Fruit fly (Drosophila melanogaster) whole organism, embryonic: Measurements from ENCODE around the gene Vps52.
A peak's percentile ranks its signal among the peaks of the same experiment; 100 is the strongest.

ENCODE experiments used
- Antp ChIP-seq: fragments of 200-800 bp; sonication (Bioruptor generic); optimal IDR thresholded peaks from 3 replicates; lab custom pipeline; 2016; ENCODE audit warnings: missing biosample characterization, missing genetic modification characterization
- Atf3 ChIP-seq: fragments of 200-800 bp; sonication (Bioruptor generic); optimal IDR thresholded peaks from 3 replicates; lab custom pipeline; 2016; ENCODE audit warnings: missing biosample characterization, missing genetic modification characterization
- B-H2 ChIP-seq: fragments of 200-800 bp; sonication (Bioruptor generic); optimal IDR thresholded peaks from 2 replicates; lab custom pipeline; 2018; ENCODE audit warnings: missing biosample characterization, mild to moderate bottlenecking, missing genetic modification characterization
- CG1024 ChIP-seq: fragments of 200-800 bp; sonication (Bioruptor generic); IDR thresholded peaks from 2 replicates; pipeline ENCODE4 v1.3.6; 2022; ENCODE audit warnings: missing biosample characterization, missing genetic modification characterization
- CG10959 ChIP-seq: fragments of 200-800 bp; sonication (Bioruptor generic); IDR thresholded peaks from 2 replicates; pipeline ENCODE4 v1.3.6; 2022; ENCODE audit warnings: missing biosample characterization, missing genetic modification characterization
- CG11093 ChIP-seq: fragments of 200-800 bp; sonication (Bioruptor generic); IDR thresholded peaks from 3 replicates; pipeline ENCODE4 v1.3.6; 2022; ENCODE audit warnings: missing biosample characterization, missing genetic modification characterization
- CG11695 ChIP-seq: fragments of 200-800 bp; sonication (Bioruptor generic); IDR thresholded peaks from 3 replicates; pipeline ENCODE4 v1.3.6; 2022; ENCODE audit warnings: missing biosample characterization, missing genetic modification characterization
- CG11723 ChIP-seq: fragments of 200-800 bp; sonication (Bioruptor generic); optimal IDR thresholded peaks from 2 replicates; lab custom pipeline; 2017; ENCODE audit warnings: missing biosample characterization, mild to moderate bottlenecking, missing genetic modification characterization
- CG12299 ChIP-seq: fragments of 200-800 bp; sonication (Bioruptor generic); optimal IDR thresholded peaks from 2 replicates; lab custom pipeline; 2018; ENCODE audit warnings: missing biosample characterization, mild to moderate bottlenecking, missing genetic modification characterization
- CG13287 ChIP-seq: fragments of 200-800 bp; sonication (Bioruptor generic); IDR thresholded peaks from 2 replicates; pipeline ENCODE4 v1.3.6; 2022; ENCODE audit warnings: missing biosample characterization, missing genetic modification characterization; ENCODE audit not compliant: partially characterized antibody
- CG13894 ChIP-seq: fragments of 200-800 bp; sonication (Bioruptor generic); optimal IDR thresholded peaks from 3 replicates; lab custom pipeline; 2018; ENCODE audit warnings: missing biosample characterization, mild to moderate bottlenecking, missing genetic modification characterization, moderate library complexity
- CG15514 ChIP-seq: fragments of 200-800 bp; sonication (Bioruptor generic); optimal IDR thresholded peaks from 3 replicates; lab custom pipeline; 2017; ENCODE audit warnings: missing biosample characterization, missing genetic modification characterization, mild to moderate bottlenecking, moderate library complexity, missing genetic modification reagents
- CG16813 ChIP-seq: fragments of 200-800 bp; sonication (Bioruptor generic); IDR thresholded peaks from 3 replicates; pipeline ENCODE4 v1.3.6; 2022; ENCODE audit warnings: missing biosample characterization, missing genetic modification characterization; ENCODE audit not compliant: partially characterized antibody
- CG2116 ChIP-seq: fragments of 200-800 bp; sonication (Bioruptor generic); optimal IDR thresholded peaks from 3 replicates; lab custom pipeline; 2018; ENCODE audit warnings: missing biosample characterization, mild to moderate bottlenecking, missing genetic modification characterization
- CG3163 ChIP-seq: fragments of 200-800 bp; sonication (Bioruptor generic); optimal IDR thresholded peaks from 3 replicates; lab custom pipeline; 2016; ENCODE audit warnings: missing biosample characterization, missing genetic modification characterization
- CG33557 ChIP-seq: fragments of 200-800 bp; sonication (Bioruptor generic); optimal IDR thresholded peaks from 2 replicates; lab custom pipeline; 2019; ENCODE audit warnings: missing biosample characterization, mild to moderate bottlenecking, missing genetic modification characterization, moderate library complexity
- CG6791 ChIP-seq: fragments of 200-800 bp; sonication (Bioruptor generic); IDR thresholded peaks from 3 replicates; pipeline ENCODE4 v1.3.6; 2022; ENCODE audit warnings: missing biosample characterization, missing genetic modification characterization; ENCODE audit not compliant: partially characterized antibody
- CG7745 ChIP-seq: fragments of 200-800 bp; sonication (Bioruptor generic); optimal IDR thresholded peaks from 2 replicates; lab custom pipeline; 2018; ENCODE audit warnings: missing biosample characterization, mild to moderate bottlenecking, missing genetic modification characterization, moderate library complexity
- CG8290 ChIP-seq, 3 experiments: fragments of 200-800 bp; sonication (Bioruptor generic); optimal IDR thresholded peaks; 2 replicates each; lab custom pipeline; 2016 to 2019; ENCODE audit warnings: missing biosample characterization in 3 of 3, missing genetic modification characterization in 3 of 3, mild to moderate bottlenecking in 2 of 3, moderate library complexity in 1 of 3
- CG8944 ChIP-seq: fragments of 200-800 bp; sonication (Bioruptor generic); optimal IDR thresholded peaks from 3 replicates; lab custom pipeline; 2016; ENCODE audit warnings: missing biosample characterization, missing genetic modification characterization
- CG9215 ChIP-seq: fragments of 200-800 bp; sonication (Bioruptor generic); IDR thresholded peaks from 2 replicates; pipeline ENCODE4 v1.3.6; 2022; ENCODE audit warnings: missing biosample characterization, missing genetic modification characterization
- Dp ChIP-seq: fragments of 200-800 bp; sonication (Bioruptor generic); optimal IDR thresholded peaks from 2 replicates; lab custom pipeline; 2018; ENCODE audit warnings: missing biosample characterization, mild to moderate bottlenecking, missing genetic modification characterization, moderate library complexity
- Dref ChIP-seq: fragments of 200-800 bp; sonication (Bioruptor generic); IDR thresholded peaks from 2 replicates; pipeline ENCODE4 v1.3.6; 2022; ENCODE audit warnings: missing biosample characterization, missing genetic modification characterization
- E2f2 ChIP-seq: fragments of 200-800 bp; sonication (Bioruptor generic); IDR thresholded peaks from 2 replicates; pipeline ENCODE4 v1.3.6; 2022; ENCODE audit warnings: missing biosample characterization, missing genetic modification characterization
- Ets65A ChIP-seq: fragments of 200-800 bp; sonication (Bioruptor generic); peaks from one replicate; lab custom pipeline; 2016; ENCODE audit warnings: missing biosample characterization, missing genetic modification characterization
- Ets97D ChIP-seq: fragments of 200-800 bp; sonication (Bioruptor generic); optimal IDR thresholded peaks from 3 replicates; lab custom pipeline; 2016; ENCODE audit warnings: missing biosample characterization, missing genetic modification characterization
- Med ChIP-seq: fragments of 200-800 bp; sonication (Bioruptor generic); peaks from one replicate; lab custom pipeline; 2016; ENCODE audit warnings: missing biosample characterization, missing genetic modification characterization, mild to moderate bottlenecking, inconsistent platforms, moderate library complexity
- Myb ChIP-seq: fragments of 200-800 bp; sonication (Bioruptor generic); optimal IDR thresholded peaks from 2 replicates; lab custom pipeline; 2016; ENCODE audit warnings: missing biosample characterization, missing genetic modification characterization
- Nf-YC ChIP-seq: fragments of 200-800 bp; optimal IDR thresholded peaks from 3 replicates; lab custom pipeline; 2019; ENCODE audit warnings: missing biosample characterization, mild to moderate bottlenecking, missing genetic modification characterization, moderate library complexity
- Pdp1 ChIP-seq, 2 experiments: fragments of 200-800 bp; sonication (Bioruptor generic); optimal IDR thresholded peaks; 3 replicates each; lab custom pipeline; 2016; ENCODE audit warnings: missing biosample characterization in 2 of 2, missing genetic modification characterization in 2 of 2, mild to moderate bottlenecking in 1 of 2, moderate library complexity in 1 of 2
- Poxn ChIP-seq: fragments of 200-800 bp; sonication (Bioruptor generic); IDR thresholded peaks from 2 replicates; pipeline ENCODE4 v1.3.6; 2022; ENCODE audit warnings: missing biosample characterization, missing genetic modification characterization
- Ravus ChIP-seq: fragments of 200-800 bp; sonication (Bioruptor generic); IDR thresholded peaks from 2 replicates; pipeline ENCODE4 v1.3.6; 2022; ENCODE audit warnings: missing biosample characterization, missing genetic modification characterization
- Rfx ChIP-seq: fragments of 200-800 bp; sonication (Bioruptor generic); IDR thresholded peaks from 2 replicates; pipeline ENCODE4 v1.3.6; 2022; ENCODE audit warnings: missing biosample characterization, missing genetic modification characterization
- Sry-δ ChIP-seq: fragments of 200-800 bp; sonication (Bioruptor generic); optimal IDR thresholded peaks from 2 replicates; lab custom pipeline; 2016; ENCODE audit warnings: missing biosample characterization, missing genetic modification characterization
- chinmo ChIP-seq: fragments of 200-800 bp; sonication (Bioruptor generic); IDR thresholded peaks from 4 replicates; pipeline ENCODE4 v1.3.6; 2022; ENCODE audit warnings: missing biosample characterization, missing genetic modification characterization; ENCODE audit not compliant: partially characterized antibody
- emc ChIP-seq: fragments of 200-800 bp; sonication (Bioruptor generic); optimal IDR thresholded peaks from 2 replicates; lab custom pipeline; 2016; ENCODE audit warnings: missing biosample characterization, missing genetic modification characterization
- ewg ChIP-seq: fragments of 200-800 bp; sonication (Bioruptor generic); optimal IDR thresholded peaks from 3 replicates; lab custom pipeline; 2017; ENCODE audit warnings: mild to moderate bottlenecking, missing biosample characterization, missing genetic modification reagents, missing genetic modification characterization
- jumu ChIP-seq: fragments of 200-800 bp; sonication (Bioruptor generic); optimal IDR thresholded peaks from 3 replicates; lab custom pipeline; 2016; ENCODE audit warnings: missing biosample characterization, missing genetic modification characterization
- maf-S ChIP-seq: fragments of 200-800 bp; sonication (Bioruptor generic); optimal IDR thresholded peaks from 2 replicates; lab custom pipeline; 2016; ENCODE audit warnings: missing biosample characterization, missing genetic modification characterization
- nerfin-1 ChIP-seq: fragments of 200-800 bp; sonication (Bioruptor generic); optimal IDR thresholded peaks from 3 replicates; lab custom pipeline; 2019; ENCODE audit warnings: missing biosample characterization, mild to moderate bottlenecking, missing genetic modification characterization, moderate library complexity
- onecut ChIP-seq: fragments of 200-800 bp; sonication (Bioruptor generic); IDR thresholded peaks from 2 replicates; pipeline ENCODE4 v1.3.6; 2022; ENCODE audit warnings: missing biosample characterization, missing genetic modification characterization
- pan ChIP-seq, 4 experiments: fragments of >200 bp in 3 of 4; fragments of 200-800 bp in 1 of 4; sonication (Bioruptor generic) in 1 of 4; optimal IDR thresholded peaks in 3 of 4; IDR thresholded peaks in 1 of 4; 2 replicates each; pipeline versions ENCODE4 v1.3.6 to Lab custom; 2017 to 2022; ENCODE audit warnings: missing biosample characterization in 2 of 4, missing genetic modification characterization in 2 of 4, mixed read lengths in 1 of 4
- rib ChIP-seq: fragments of 200-800 bp; sonication (Bioruptor generic); IDR thresholded peaks from 2 replicates; pipeline ENCODE4 v1.3.6; 2022; ENCODE audit warnings: missing biosample characterization, missing genetic modification characterization
- row ChIP-seq: fragments of 200-800 bp; sonication (Bioruptor generic); IDR thresholded peaks from 3 replicates; pipeline ENCODE4 v1.3.6; 2022; ENCODE audit warnings: missing biosample characterization, missing genetic modification characterization
- scrt ChIP-seq: fragments of 200-800 bp; sonication (Bioruptor generic); optimal IDR thresholded peaks from 2 replicates; lab custom pipeline; 2018; ENCODE audit warnings: missing biosample characterization, mild to moderate bottlenecking, missing genetic modification characterization, moderate library complexity
- sens ChIP-seq: fragments of 200-800 bp; sonication (Bioruptor generic); peaks from one replicate; lab custom pipeline; 2016; ENCODE audit warnings: missing biosample characterization, missing genetic modification characterization
- tgo ChIP-seq: fragments of 200-800 bp; sonication (Bioruptor generic); IDR thresholded peaks from 3 replicates; pipeline ENCODE4 v1.3.6; 2022; ENCODE audit warnings: missing biosample characterization, missing genetic modification characterization

Gene Vps52

dm6 chr2L:5539034-5539433 lies 15.3 kb upstream of the Vps52 start, which contains the start of gene CG14015:
CG14015 (minus strand) TSS chr2L:5539196.
- TF ChIP-seq Med (GFP tag; lab: Kevin White, UChicago) (peak; percentile 65), Ravus (GFP tag; lab: Robert Waterston, UW) (no peak), CG12299 (tag; lab: Kevin White, UChicago) (no peak), emc (GFP tag; lab: Kevin White, UChicago) (no peak), pan (optimal IDR thresholded peaks at IDR 0.05; lab: Kevin White, UChicago) (no peak), pan (GFP tag; optimal IDR thresholded peaks at IDR 0.05 in 1 of 2, IDR thresholded peaks at IDR 0.05 in 1 of 2) (no peak), Poxn (GFP tag; lab: Robert Waterston, UW) (no peak), B-H2 (GFP tag; lab: Kevin White, UChicago) (no peak), onecut (GFP tag; lab: Robert Waterston, UW) (no peak), CG33557 (GFP tag; lab: Kevin White, UChicago) (no peak), CG15514 (GFP tag; lab: Kevin White, UChicago) (peak; percentile 29), ewg (GFP tag; lab: Kevin White, UChicago) (peak; percentile 92), Rfx (no peak), Ets65A (peak; percentile 73), CG10959 (GFP tag; lab: Robert Waterston, UW) (no peak), row (peak; percentile 52; the same call in 2 of the 3 replicates)

dm6 chr2L:5537063-5537462 lies 13.4 kb upstream of the Vps52 start:
- TF ChIP-seq E2f2, result peak; percentile 54
- TF ChIP-seq tgo, result no peak
- TF ChIP-seq CG16813 (GFP tag; lab: Robert Waterston, UW), result no peak
- peak in 1 of 2 experiments; percentile 85 for TF ChIP-seq Pdp1 (GFP tag; optimal IDR thresholded peaks at IDR 0.05; lab: Kevin White, UChicago)
- TF ChIP-seq Dp (GFP tag; lab: Kevin White, UChicago), result peak; percentile 48
- TF ChIP-seq, all 482 proteins: peak for 3

dm6 chr2L:5536658-5537057 lies 13.0 kb upstream of the Vps52 start, which contains the start of gene tomb:
tomb (minus strand) TSS chr2L:5536758.
- TF ChIP-seq CG11695 (GFP tag; lab: Robert Waterston, UW) (no peak), CG8290 (GFP tag; optimal IDR thresholded peaks at IDR 0.05; lab: Kevin White, UChicago) (no peak), CG8290 (tag; optimal IDR thresholded peaks at IDR 0.05; lab: Kevin White, UChicago) (no peak), CG8944 (GFP tag; lab: Kevin White, UChicago) (no peak), Atf3 (GFP tag; lab: Kevin White, UChicago) (no peak), CG13894 (no peak)

dm6 chr2L:5532061-5532460 lies 8.4 kb upstream of the Vps52 start, which contains the start of gene Coq6:
Coq6 (minus strand) TSS chr2L:5532223.
- TF ChIP-seq Antp (GFP tag; lab: Kevin White, UChicago) (no peak), CG11723 (GFP tag; lab: Kevin White, UChicago) (no peak), nerfin-1 (tag; lab: Kevin White, UChicago) (peak; percentile 79), rib (GFP tag; lab: Robert Waterston, UW) (no peak), CG1024 (no peak), Sry-δ (GFP tag; lab: Kevin White, UChicago) (peak; percentile 78), CG6791 (GFP tag; lab: Robert Waterston, UW) (peak; percentile 75), CG2116 (GFP tag; lab: Kevin White, UChicago) (peak; percentile 25), jumu (GFP tag; lab: Kevin White, UChicago) (no peak), CG13287 (GFP tag; lab: Robert Waterston, UW) (peak; percentile 78), Nf-YC (no peak), Myb (GFP tag; lab: Kevin White, UChicago) (peak; percentile 85), CG9215 (peak; percentile 96), Dref (GFP tag; lab: Robert Waterston, UW) (peak; percentile 74), Ets97D (GFP tag; lab: Kevin White, UChicago) (no peak), CG11093 (GFP tag; lab: Robert Waterston, UW) (no peak), CG3163 (no peak), maf-S (no peak), chinmo (peak; percentile 67; the same call in 1 of the 4 replicates), sens (GFP tag; lab: Kevin White, UChicago) (peak; percentile 76), CG7745 (tag; lab: Kevin White, UChicago) (no peak), scrt (no peak)
